Fruit fly (Drosophila melanogaster) whole organism, wandering third instar larva: ENCODE results near the gene CG32237.

ENCODE experiments used
- Abd-B ChIP-seq: fragments of >200 bp; optimal IDR thresholded peaks from 2 replicates; lab custom pipeline; 2017; ENCODE audit warnings: missing biosample characterization, missing genetic modification characterization
- CG32264 ChIP-seq: fragments of 200-800 bp; sonication (Bioruptor generic); optimal IDR thresholded peaks from 2 replicates; lab custom pipeline; 2016; ENCODE audit warnings: missing biosample characterization, missing genetic modification characterization
- CG9705 ChIP-seq: fragments of 200-800 bp; sonication (Bioruptor generic); optimal IDR thresholded peaks from 2 replicates; lab custom pipeline; 2018; ENCODE audit warnings: missing biosample characterization, mild to moderate bottlenecking, missing genetic modification characterization
- Dfd ChIP-seq: fragments of >200 bp; optimal IDR thresholded peaks from 2 replicates; lab custom pipeline; 2017; ENCODE audit warnings: missing biosample characterization, missing genetic modification characterization
- Dif ChIP-seq: fragments of 200-275, 200-300 bp; sonication (Bioruptor generic); optimal IDR thresholded peaks from 2 replicates; lab custom pipeline; 2018; ENCODE audit warnings: missing biosample characterization, missing genetic modification characterization; ENCODE audit not compliant: partially characterized antibody
- GATAd ChIP-seq: sonication (Bioruptor generic); optimal IDR thresholded peaks from 2 replicates; lab custom pipeline; 2016; ENCODE audit warnings: missing biosample characterization, missing genetic modification characterization
- HLH106 ChIP-seq: fragments of 200-800 bp; optimal IDR thresholded peaks from 3 replicates; lab custom pipeline; 2019; ENCODE audit warnings: missing biosample characterization, mild to moderate bottlenecking, missing genetic modification characterization, moderate library complexity
- Hnf4 ChIP-seq: fragments of 200-800 bp; sonication (Bioruptor generic); optimal IDR thresholded peaks from 2 replicates; lab custom pipeline; 2016; ENCODE audit warnings: missing biosample characterization, mild to moderate bottlenecking, missing genetic modification characterization
- Hr78 ChIP-seq: fragments of >200 bp; optimal IDR thresholded peaks from 2 replicates; lab custom pipeline; 2017; ENCODE audit warnings: missing biosample characterization, missing genetic modification characterization
- Hr83 ChIP-seq: fragments of 200-300 bp; sonication (Bioruptor generic); optimal IDR thresholded peaks from 2 replicates; lab custom pipeline; 2016; ENCODE audit warnings: missing biosample characterization, mild to moderate bottlenecking, missing genetic modification characterization, moderate library complexity; ENCODE audit not compliant: poor library complexity, severe bottlenecking
- Jra ChIP-seq: sonication (Bioruptor generic); optimal IDR thresholded peaks from 2 replicates; lab custom pipeline; 2016; ENCODE audit warnings: missing biosample characterization, missing genetic modification characterization
- Mio ChIP-seq: sonication (Bioruptor generic); optimal IDR thresholded peaks from 2 replicates; lab custom pipeline; 2016; ENCODE audit warnings: missing biosample characterization, missing genetic modification characterization
- Myc ChIP-seq: fragments of >200 bp; optimal IDR thresholded peaks from 2 replicates; lab custom pipeline; 2017
- N ChIP-seq: fragments of >200 bp; optimal IDR thresholded peaks from 2 replicates; lab custom pipeline; 2018; ENCODE audit warnings: missing biosample characterization, missing external identifiers, missing genetic modification characterization
- Rel ChIP-seq, 2 experiments: fragments of 200-800 bp; sonication (Bioruptor generic) in 1 of 2; optimal IDR thresholded peaks; 2 replicates in 1 of 2; 3 replicates in 1 of 2; lab custom pipeline; 2016 to 2019; ENCODE audit warnings: mild to moderate bottlenecking in 2 of 2, missing biosample characterization in 2 of 2, missing genetic modification characterization in 2 of 2, moderate library complexity in 1 of 2
- Sp1 ChIP-seq: fragments of 200-800 bp; sonication (Bioruptor generic); optimal IDR thresholded peaks from 3 replicates; lab custom pipeline; 2019; ENCODE audit warnings: missing biosample characterization, mild to moderate bottlenecking, missing genetic modification characterization, moderate library complexity
- brk ChIP-seq: fragments of 200-800 bp; sonication (Bioruptor generic); optimal IDR thresholded peaks from 2 replicates; lab custom pipeline; 2016; ENCODE audit warnings: missing biosample characterization, mild to moderate bottlenecking, missing genetic modification characterization
- dl ChIP-seq, 2 experiments: fragments of 175-275, 200-275 bp in 1 of 2; fragments of 200-275 bp in 1 of 2; sonication (Bioruptor generic); optimal IDR thresholded peaks; lab custom pipeline; 2018; ENCODE audit warnings: mild to moderate bottlenecking in 2 of 2, missing biosample characterization in 2 of 2, missing genetic modification characterization in 2 of 2, moderate library complexity in 2 of 2; ENCODE audit not compliant: partially characterized antibody in 2 of 2, insufficient read depth in 1 of 2
- dmrt93B ChIP-seq: fragments of 200-800 bp; sonication (Bioruptor generic); optimal IDR thresholded peaks from 2 replicates; lab custom pipeline; 2018; ENCODE audit warnings: missing biosample characterization, mild to moderate bottlenecking, missing genetic modification characterization
- dsf ChIP-seq: sonication (Bioruptor generic); optimal IDR thresholded peaks from 2 replicates; lab custom pipeline; 2016; ENCODE audit warnings: missing biosample characterization, missing genetic modification characterization, borderline replicate concordance
- ey ChIP-seq: fragments of 200-800 bp; sonication (Bioruptor generic); optimal IDR thresholded peaks from 2 replicates; lab custom pipeline; 2016; ENCODE audit warnings: missing biosample characterization, missing genetic modification characterization
- foxo ChIP-seq, 2 experiments: fragments of 200-800 bp; sonication (Bioruptor generic); optimal IDR thresholded peaks; 2 replicates in 1 of 2; 3 replicates in 1 of 2; lab custom pipeline; 2016 to 2017; ENCODE audit warnings: missing biosample characterization in 2 of 2, missing genetic modification characterization in 2 of 2
- fru ChIP-seq: fragments of 200-800 bp; sonication (Bioruptor generic); optimal IDR thresholded peaks from 3 replicates; lab custom pipeline; 2016; ENCODE audit warnings: missing biosample characterization, mild to moderate bottlenecking, missing genetic modification characterization
- jim ChIP-seq: fragments of 175-275, 200-325 bp; sonication (Bioruptor generic); optimal IDR thresholded peaks from 2 replicates; lab custom pipeline; 2016; ENCODE audit warnings: missing biosample characterization, mild to moderate bottlenecking, missing genetic modification characterization
- lola ChIP-seq: fragments of >200 bp; optimal IDR thresholded peaks from 2 replicates; lab custom pipeline; 2017; ENCODE audit warnings: missing biosample characterization, missing genetic modification characterization
- pan ChIP-seq: fragments of >200 bp; optimal IDR thresholded peaks from 2 replicates; lab custom pipeline; 2017
- psq ChIP-seq: fragments of 200-800 bp; sonication (Bioruptor generic); optimal IDR thresholded peaks from 3 replicates; lab custom pipeline; 2017; ENCODE audit warnings: missing biosample characterization, mild to moderate bottlenecking, missing genetic modification characterization, moderate library complexity
- rgr ChIP-seq: fragments of 200-800 bp; sonication (Bioruptor generic); optimal IDR thresholded peaks from 3 replicates; lab custom pipeline; 2016; ENCODE audit warnings: missing biosample characterization, mild to moderate bottlenecking, missing genetic modification characterization
- sage ChIP-seq: fragments of 200-800 bp; sonication (Bioruptor generic); optimal IDR thresholded peaks from 2 replicates; lab custom pipeline; 2016; ENCODE audit warnings: missing biosample characterization, mild to moderate bottlenecking, missing genetic modification characterization
- usp ChIP-seq: fragments of >200 bp; optimal IDR thresholded peaks from 2 replicates; lab custom pipeline; 2017; ENCODE audit warnings: missing biosample characterization, missing genetic modification characterization
- woc ChIP-seq: sonication (Bioruptor generic); optimal IDR thresholded peaks from 2 replicates; lab custom pipeline; 2016; ENCODE audit warnings: missing biosample characterization, mild to moderate bottlenecking, missing genetic modification characterization

The CG32237 gene

dm6 chr3L:4852411-4853050 is at the start of gene CG32237:
Gene CG32237, minus strand, starts transcription at chr3L:4852461.
- TF ChIP-seq rgr (GFP tag; lab: Kevin White, UChicago): no peak
- no peak for TF ChIP-seq Abd-B (GFP tag; lab: Kevin White, UChicago)
- no peak for TF ChIP-seq GATAd (GFP tag; lab: Kevin White, UChicago)
- TF ChIP-seq Myc: no peak
- TF ChIP-seq Jra: no peak
- TF ChIP-seq pan (lab: Kevin White, UChicago): no peak
- no peak for TF ChIP-seq CG9705 (GFP tag; lab: Kevin White, UChicago)
- no peak for TF ChIP-seq fru (GFP tag; lab: Kevin White, UChicago)
- no peak for TF ChIP-seq Mio (GFP tag; lab: Kevin White, UChicago)

dm6 chr3L:4899117-4899516 is 46.9 kb upstream of the CG32237 start:
- TF ChIP-seq Hr83: no peak

- no peak for TF ChIP-seq Dif
- TF ChIP-seq Sp1 (GFP tag; lab: Kevin White, UChicago): no peak
Measured at dm6 chr3L:4898647-4899046, 46.4 kb upstream of the CG32237 start, which contains the start of gene hoka. Gene hoka, plus strand, starts transcription at chr3L:4898900.

- TF ChIP-seq usp: no peak
- TF ChIP-seq, all 38 proteins: peak for 0
Measured at dm6 chr3L:4896564-4896963, 44.3 kb upstream of the CG32237 start, which contains the start of gene CG13705. Gene CG13705, plus strand, starts transcription at chr3L:4896864.

- TF ChIP-seq Hr83 (no peak), CG32264 (GFP tag; lab: Kevin White, UChicago) (no peak), Abd-B (GFP tag; lab: Kevin White, UChicago) (no peak), HLH106 (tag; lab: Kevin White, UChicago) (no peak)
Measured at dm6 chr3L:4860969-4861368, 8.7 kb upstream of the CG32237 start, which contains the start of gene Dnah3. Gene Dnah3, plus strand, starts transcription at chr3L:4861269.

dm6 chr3L:4860370-4860769 is 8.1 kb upstream of the CG32237 start, which contains the start of gene CG32235:
Gene CG32235, minus strand, starts transcription at chr3L:4860470.
- TF ChIP-seq dsf (GFP tag; lab: Kevin White, UChicago) (no peak), brk (GFP tag; lab: Kevin White, UChicago) (no peak), N (no peak), dmrt93B (GFP tag; lab: Kevin White, UChicago) (no peak), dl (GFP tag; optimal IDR thresholded peaks at IDR 0.05; lab: Kevin White, UChicago; ENCODE audit: insufficient read depth in 1 of 2, partially characterized antibody in 2 of 2) (no peak), jim (GFP tag; lab: Kevin White, UChicago) (no peak), Rel (GFP tag; optimal IDR thresholded peaks at IDR 0.05; lab: Kevin White, UChicago) (no peak), Rel (tag; optimal IDR thresholded peaks at IDR 0.05; lab: Kevin White, UChicago) (no peak), lola (no peak), Hr78 (no peak), rgr (GFP tag; lab: Kevin White, UChicago) (no peak), foxo (GFP tag; optimal IDR thresholded peaks at IDR 0.05; lab: Kevin White, UChicago) (no peak), Abd-B (GFP tag; lab: Kevin White, UChicago) (no peak), fru (GFP tag; lab: Kevin White, UChicago) (no peak), CG32264 (GFP tag; lab: Kevin White, UChicago) (no peak), sage (GFP tag; lab: Kevin White, UChicago) (no peak), GATAd (GFP tag; lab: Kevin White, UChicago) (no peak), Hr83 (no peak)

dm6 chr3L:4855208-4855607 is 2.9 kb upstream of the CG32237 start:
- TF ChIP-seq dmrt93B (GFP tag; lab: Kevin White, UChicago) (no peak), HLH106 (tag; lab: Kevin White, UChicago) (no peak), ey (GFP tag; lab: Kevin White, UChicago) (no peak), dsf (GFP tag; lab: Kevin White, UChicago) (no peak), Myc (no peak), Sp1 (GFP tag; lab: Kevin White, UChicago) (no peak), Dfd (no peak), woc (GFP tag; lab: Kevin White, UChicago) (no peak), rgr (GFP tag; lab: Kevin White, UChicago) (no peak), jim (GFP tag; lab: Kevin White, UChicago) (no peak), CG9705 (GFP tag; lab: Kevin White, UChicago) (no peak), pan (lab: Kevin White, UChicago) (no peak), Rel (GFP tag; optimal IDR thresholded peaks at IDR 0.05; lab: Kevin White, UChicago) (no peak), Rel (tag; optimal IDR thresholded peaks at IDR 0.05; lab: Kevin White, UChicago) (no peak), psq (GFP tag; lab: Kevin White, UChicago) (no peak), Hnf4 (GFP tag; lab: Kevin White, UChicago) (no peak), CG32264 (GFP tag; lab: Kevin White, UChicago) (no peak), Hr83 (no peak), Abd-B (GFP tag; lab: Kevin White, UChicago) (no peak)
